Fruit fly (Drosophila melanogaster) whole organism, adult: Measurements from ENCODE around the gene CG13829.
A peak's percentile ranks its signal among the peaks of the same experiment; 100 is the strongest.

Experiments
- CG11617 ChIP-seq: fragments of 200-800 bp; sonication (Bioruptor generic); optimal IDR thresholded peaks from 2 replicates; lab custom pipeline; 2017; ENCODE audit warnings: mild to moderate bottlenecking, missing biosample characterization, missing genetic modification reagents, missing genetic modification characterization
- Hr96 ChIP-seq: fragments of 200-800 bp; sonication (Bioruptor generic); optimal IDR thresholded peaks from 2 replicates; lab custom pipeline; 2016; ENCODE audit warnings: missing biosample characterization, missing genetic modification characterization
- cnc ChIP-seq, 2 experiments: fragments of >200 bp; optimal IDR thresholded peaks; 2 replicates each; lab custom pipeline; 2017
- toe ChIP-seq: fragments of 200-800 bp; sonication (Bioruptor generic); optimal IDR thresholded peaks from 2 replicates; lab custom pipeline; 2016; ENCODE audit warnings: missing biosample characterization, missing genetic modification characterization

dm6 chr3R:23159289-23159956 lies 1.7 kb downstream of the CG13829 start, which contains the start of gene VhaAC39-2:
- no peak for TF ChIP-seq CG11617 (GFP tag; lab: Kevin White, UChicago)
- TF ChIP-seq toe: peak; percentile 36
- no peak for TF ChIP-seq cnc (optimal IDR thresholded peaks at IDR 0.05; lab: Kevin White, UChicago)
- peak; percentile 26 for TF ChIP-seq Hr96 (GFP tag; lab: Kevin White, UChicago)
